Worm (Caenorhabditis elegans): ENCODE results near the gene cpna-3.

DNA sequence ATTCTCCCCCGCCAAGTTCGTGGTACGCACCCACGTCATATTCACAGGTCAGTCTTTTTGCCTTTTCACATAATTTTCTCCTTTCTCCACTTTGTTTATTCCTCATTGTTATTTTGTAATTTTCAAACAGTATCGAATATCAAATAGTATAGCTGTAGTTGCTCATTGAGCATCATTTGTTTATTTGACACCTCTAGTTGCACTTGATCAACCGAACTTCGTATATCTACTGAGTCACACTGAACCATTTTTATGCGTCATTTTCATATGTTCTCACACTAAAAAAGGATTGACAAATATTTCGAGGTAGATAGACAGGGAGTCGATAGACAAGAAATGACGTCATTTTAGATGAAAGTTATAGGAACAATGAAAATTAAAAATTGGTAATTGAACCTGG lies 23.6 kb downstream of the cpna-3 start:
- TF ChIP-seq ceh-6 (GFP tag; optimal IDR thresholded peaks at IDR 0.05) (no peak), unc-42 (tag; optimal IDR thresholded peaks at IDR 0.05) (no peak), hlh-13 (GFP tag; optimal IDR thresholded peaks at IDR 0.05) (no peak), pha-4 (tag; optimal IDR thresholded peaks at IDR 0.05) (no peak), tbx-7 (tag; optimal IDR thresholded peaks at IDR 0.05) (no peak), fkh-10 (GFP tag; optimal IDR thresholded peaks at IDR 0.05) (no peak), T23F11.4 (GFP tag; optimal IDR thresholded peaks at IDR 0.05) (no peak), dmd-4 (tag; optimal IDR thresholded peaks at IDR 0.05; ENCODE audit: borderline replicate concordance) (no peak), unc-86 (tag; optimal IDR thresholded peaks at IDR 0.05) (no peak)

Data from whole organism, late embryonic.